Fruit fly (Drosophila melanogaster) whole organism: Measurements from ENCODE around the gene CG43999.

Experiments used
- Dll ChIP-seq: fragments of >200 bp; optimal IDR thresholded peaks from 2 replicates; lab custom pipeline; 2017
- usp ChIP-seq: fragments of >200 bp; optimal IDR thresholded peaks from 2 replicates; lab custom pipeline; 2017; ENCODE audit warnings: missing biosample characterization, missing genetic modification characterization, mixed read lengths

DNA sequence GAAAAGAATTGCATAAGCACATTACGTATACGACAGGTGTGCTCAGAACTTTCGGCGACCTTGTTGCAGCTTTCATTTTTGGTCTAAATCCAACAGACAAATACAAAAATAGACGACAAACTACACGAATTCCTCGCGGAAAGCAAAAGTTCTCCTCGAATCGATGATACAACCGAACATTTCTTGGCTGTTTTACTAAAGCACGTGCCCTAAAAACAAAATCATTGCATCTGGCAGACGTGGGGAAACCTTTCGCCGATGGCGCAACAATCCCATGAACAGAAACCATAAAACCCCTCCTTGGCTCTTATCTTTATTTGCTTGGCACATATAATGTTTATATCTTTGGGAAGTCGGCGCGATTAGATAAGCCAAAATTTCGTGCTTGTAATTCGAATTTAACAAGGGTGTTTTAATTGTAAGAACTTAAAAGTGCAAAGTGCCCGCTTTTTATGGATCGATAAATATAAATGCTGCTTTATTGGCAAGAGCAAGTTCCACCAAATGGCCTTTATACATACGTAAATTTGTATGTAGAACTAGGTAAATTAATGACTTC, 9.8 kb upstream of the CG43999 start:
- TF ChIP-seq Dll (lab: Kevin White, UChicago), result no peak
- no peak for TF ChIP-seq usp
